Worm (Caenorhabditis elegans) whole organism, midembryonic: ENCODE measurements around the gene Y69E1A.4.

Source experiments
- cog-1 ChIP-seq: sonication (generic microtip); optimal IDR thresholded peaks from 2 replicates; lab custom pipeline; 2016; ENCODE audit warnings: missing genetic modification characterization, missing compliant biosample characterization
- med-1 ChIP-seq: sonication (generic microtip); optimal IDR thresholded peaks from 2 replicates; lab custom pipeline; 2017; ENCODE audit warnings: missing genetic modification characterization, mild to moderate bottlenecking, missing compliant biosample characterization, antibody characterized with exemption, missing genetic modification reagents; ENCODE audit not compliant: insufficient read depth
- tab-1 ChIP-seq: fragments of 200-800 bp; sonication (Bioruptor generic); IDR thresholded peaks from 2 replicates; pipeline ENCODE4 v1.3.6; 2022; ENCODE audit warnings: missing genetic modification characterization, missing compliant biosample characterization

DNA sequence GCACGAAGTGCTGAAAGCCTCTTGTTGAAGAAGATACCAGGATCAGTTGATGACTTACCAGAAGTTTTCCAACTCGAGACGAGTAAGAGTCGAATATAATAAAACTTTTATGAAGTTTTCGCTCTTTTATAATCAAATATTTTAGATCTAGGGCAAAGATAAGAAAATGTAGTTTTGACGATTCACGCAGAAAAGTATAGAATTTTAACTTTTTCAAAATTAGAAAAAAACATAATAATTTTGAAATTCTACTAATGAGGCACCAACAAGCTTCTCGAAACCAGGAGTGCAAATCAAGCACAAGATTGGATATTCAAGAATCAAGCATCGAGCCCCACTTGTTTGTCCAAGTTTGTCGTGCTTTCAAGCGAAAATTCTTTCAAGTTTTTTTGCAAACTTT lies 6.3 kb upstream of the Y69E1A.4 start, which contains the start of gene Y69E1A.1:
- no peak for TF ChIP-seq cog-1 (tag; lab: Kevin White, UChicago)
- TF ChIP-seq tab-1 (GFP tag; lab: Robert Waterston, UW) = no peak
- TF ChIP-seq med-1 (GFP tag; lab: Kevin White, UChicago) = no peak
